Worm (Caenorhabditis elegans) whole organism, late embryonic: ENCODE data around the gene best-17.

ENCODE experiments used
- C38D4.7 ChIP-seq: fragments of 200-800 bp; sonication (Bioruptor generic); optimal IDR thresholded peaks from 2 replicates; lab custom pipeline; 2018; ENCODE audit warnings: mild to moderate bottlenecking, missing genetic modification characterization, moderate library complexity, missing compliant biosample characterization
- F13H6.1 ChIP-seq: sonication (generic microtip); optimal IDR thresholded peaks from 2 replicates; lab custom pipeline; 2016; ENCODE audit warnings: missing genetic modification characterization, missing compliant biosample characterization
- K02D7.2 ChIP-seq: sonication (generic microtip); optimal IDR thresholded peaks from 2 replicates; lab custom pipeline; 2017; ENCODE audit warnings: mild to moderate bottlenecking, missing genetic modification characterization, missing compliant biosample characterization
- ama-1 ChIP-seq: fragments of 150-350 bp; optimal IDR thresholded peaks from 2 replicates; lab custom pipeline; 2014
- ceh-19 ChIP-seq: fragments of 200-800 bp; sonication (Bioruptor generic); optimal IDR thresholded peaks from 2 replicates; lab custom pipeline; 2018; ENCODE audit warnings: mild to moderate bottlenecking, missing genetic modification characterization, missing compliant biosample characterization
- ceh-2 ChIP-seq: sonication (generic microtip); optimal IDR thresholded peaks from 2 replicates; lab custom pipeline; 2016; ENCODE audit warnings: missing genotype, missing genetic modification characterization, missing compliant biosample characterization
- ceh-24 ChIP-seq: sonication (generic microtip); optimal IDR thresholded peaks from 2 replicates; lab custom pipeline; 2016; ENCODE audit warnings: mild to moderate bottlenecking, missing genetic modification characterization, missing compliant biosample characterization
- ceh-6 ChIP-seq: fragments of 200-800 bp; sonication (Bioruptor generic); optimal IDR thresholded peaks from 2 replicates; lab custom pipeline; 2018; ENCODE audit warnings: mild to moderate bottlenecking, missing genetic modification characterization, missing compliant biosample characterization
- che-1 ChIP-seq: sonication (generic microtip); optimal IDR thresholded peaks from 2 replicates; lab custom pipeline; 2016; ENCODE audit warnings: mild to moderate bottlenecking, missing genetic modification characterization, missing compliant biosample characterization
- dmd-4 ChIP-seq: sonication (generic microtip); optimal IDR thresholded peaks from 2 replicates; lab custom pipeline; 2016; ENCODE audit warnings: borderline replicate concordance, missing genetic modification characterization, missing compliant biosample characterization
- dve-1 ChIP-seq: sonication (generic microtip); optimal IDR thresholded peaks from 2 replicates; lab custom pipeline; 2017; ENCODE audit warnings: antibody characterized with exemption, mild to moderate bottlenecking, missing genetic modification characterization, missing compliant biosample characterization
- elt-2 ChIP-seq: sonication (generic microtip); optimal IDR thresholded peaks from 2 replicates; lab custom pipeline; 2016; ENCODE audit warnings: missing genetic modification reagents, missing genetic modification characterization, missing compliant biosample characterization
- fkh-6 ChIP-seq: sonication (generic microtip); optimal IDR thresholded peaks from 2 replicates; lab custom pipeline; 2016; ENCODE audit warnings: missing genetic modification characterization, missing compliant biosample characterization
- hlh-6 ChIP-seq: sonication (generic microtip); optimal IDR thresholded peaks from 2 replicates; lab custom pipeline; 2016; ENCODE audit warnings: missing genotype, missing genetic modification characterization, missing compliant biosample characterization
- hlh-8 ChIP-seq: sonication (generic microtip); optimal IDR thresholded peaks from 2 replicates; lab custom pipeline; 2016; ENCODE audit warnings: missing genotype, missing genetic modification characterization, missing compliant biosample characterization
- lim-6 ChIP-seq: sonication (generic microtip); optimal IDR thresholded peaks from 2 replicates; lab custom pipeline; 2016; ENCODE audit warnings: missing genetic modification characterization, missing compliant biosample characterization
- lin-11 ChIP-seq: fragments of 200-800 bp; sonication (Bioruptor generic); optimal IDR thresholded peaks from 2 replicates; lab custom pipeline; 2018; ENCODE audit warnings: mild to moderate bottlenecking, missing genetic modification characterization, missing compliant biosample characterization
- madf-2 ChIP-seq: sonication (generic microtip); optimal IDR thresholded peaks from 2 replicates; lab custom pipeline; 2017; ENCODE audit warnings: missing genetic modification characterization, missing compliant biosample characterization
- mec-3 ChIP-seq: sonication (generic microtip); optimal IDR thresholded peaks from 2 replicates; lab custom pipeline; 2016; ENCODE audit warnings: borderline replicate concordance, missing genetic modification characterization, missing compliant biosample characterization
- npax-4 ChIP-seq: sonication (generic microtip); optimal IDR thresholded peaks from 2 replicates; lab custom pipeline; 2016; ENCODE audit warnings: missing genetic modification characterization, missing compliant biosample characterization
- pat-9 ChIP-seq: fragments of 200-800 bp; sonication (Bioruptor generic); optimal IDR thresholded peaks from 2 replicates; lab custom pipeline; 2018; ENCODE audit warnings: mild to moderate bottlenecking, missing genetic modification characterization, moderate library complexity, missing compliant biosample characterization
- pha-4 ChIP-seq: fragments of 150-350 bp; optimal IDR thresholded peaks from 2 replicates; lab custom pipeline; 2018; ENCODE audit warnings: missing biosample characterization, missing genetic modification reagents, missing genetic modification characterization
- pqm-1 ChIP-seq: sonication (generic microtip); optimal IDR thresholded peaks from 2 replicates; lab custom pipeline; 2016; ENCODE audit warnings: missing genetic modification characterization, missing compliant biosample characterization
- ref-2 ChIP-seq: sonication (generic microtip); optimal IDR thresholded peaks from 2 replicates; lab custom pipeline; 2016; ENCODE audit warnings: missing genetic modification characterization, missing compliant biosample characterization
- sdc-2 ChIP-seq: sonication (generic microtip); optimal IDR thresholded peaks from 2 replicates; lab custom pipeline; 2016; ENCODE audit warnings: missing genotype, missing genetic modification characterization, missing compliant biosample characterization
- sox-2 ChIP-seq: fragments of 200-800 bp; sonication (Bioruptor generic); IDR thresholded peaks from 2 replicates; pipeline ENCODE4 v1.3.6; 2022; ENCODE audit warnings: missing genetic modification reagents, missing genetic modification characterization, missing compliant biosample characterization
- tbx-2 ChIP-seq: sonication (generic microtip); optimal IDR thresholded peaks from 2 replicates; lab custom pipeline; 2016; ENCODE audit warnings: missing genetic modification characterization, missing compliant biosample characterization
- ttx-3 ChIP-seq: sonication (generic microtip); optimal IDR thresholded peaks from 2 replicates; lab custom pipeline; 2016; ENCODE audit warnings: missing genetic modification reagents, missing genetic modification characterization, missing compliant biosample characterization
- unc-3 ChIP-seq, 2 experiments: fragments of 200-800 bp in 1 of 2; sonication (Bioruptor generic) in 1 of 2; sonication (generic microtip) in 1 of 2; conservative IDR thresholded peaks in 1 of 2; optimal IDR thresholded peaks in 1 of 2; 2 replicates each; pipeline versions ENCODE4 v1.3.6 to Lab custom; 2016 to 2022; ENCODE audit warnings: missing compliant biosample characterization in 2 of 2, missing genetic modification characterization in 2 of 2, missing genetic modification reagents in 1 of 2
- unc-42 ChIP-seq: sonication (generic microtip); optimal IDR thresholded peaks from 2 replicates; lab custom pipeline; 2016; ENCODE audit warnings: missing genotype, missing genetic modification characterization, missing compliant biosample characterization
- unc-86 ChIP-seq: sonication (generic microtip); optimal IDR thresholded peaks from 2 replicates; lab custom pipeline; 2016; ENCODE audit warnings: missing genetic modification characterization, missing compliant biosample characterization

Gene best-17

ce11 chrIII:612759-613158 lies 3.3 kb upstream of the best-17 start:
- TF ChIP-seq fkh-6 = no peak
- TF ChIP-seq unc-42 = peak; percentile 77

ce11 chrIII:611900-612299 lies 2.5 kb upstream of the best-17 start:
- TF ChIP-seq F13H6.1 (tag; lab: Kevin White, UChicago) = no peak
- no peak for TF ChIP-seq npax-4
- no peak for TF ChIP-seq pqm-1 (tag; lab: Kevin White, UChicago)
- peak; percentile 96 for TF ChIP-seq unc-42
- TF ChIP-seq, all 69 proteins: peak for 1

ce11 chrIII:605415-606054 lies 3.9 kb downstream of the best-17 start, which contains the start of the genes Y55B1AR.4 and ttr-7:
Y55B1AR.4 (minus strand) TSS chrIII:605515.
ttr-7 (plus strand) TSS chrIII:606004.
- TF ChIP-seq hlh-6 (tag; lab: Kevin White, UChicago) (no peak), ama-1 (no peak), ceh-2 (tag; lab: Kevin White, UChicago) (no peak), ceh-6 (GFP tag; lab: Kevin White, UChicago) (no peak), madf-2 (tag; lab: Kevin White, UChicago) (no peak)

ce11 chrIII:600316-600932 lies 9.0 kb downstream of the best-17 start, which contains the start of gene lec-6:
lec-6 (minus strand) TSS chrIII:600366.
- TF ChIP-seq elt-2 (peak; percentile 55), npax-4 (no peak), dmd-4 (no peak)

- no peak for TF ChIP-seq K02D7.2 (tag; lab: Kevin White, UChicago)
- no peak for TF ChIP-seq pha-4 (tag; lab: Kevin White, UChicago)
These were observed 10.2 kb downstream of the best-17 start for ce11 chrIII:599279-599678.

- TF ChIP-seq sdc-2 (tag; lab: Kevin White, UChicago) (no peak), unc-86 (tag; lab: Kevin White, UChicago) (no peak), F13H6.1 (tag; lab: Kevin White, UChicago) (no peak), unc-42 (no peak), tbx-2 (tag; lab: Kevin White, UChicago) (no peak), sox-2 (no peak), lim-6 (tag; lab: Kevin White, UChicago) (no peak), lin-11 (tag; lab: Kevin White, UChicago) (no peak), C38D4.7 (GFP tag; lab: Kevin White, UChicago) (no peak), che-1 (tag; lab: Kevin White, UChicago) (no peak), pat-9 (tag; lab: Kevin White, UChicago) (no peak), ceh-24 (no peak), hlh-8 (tag; lab: Kevin White, UChicago) (no peak), ceh-19 (GFP tag; lab: Kevin White, UChicago) (no peak), ttx-3 (tag; lab: Kevin White, UChicago) (no peak), ref-2 (no peak), dve-1 (tag; lab: Kevin White, UChicago) (no peak), mec-3 (no peak), unc-3 (GFP tag; conservative IDR thresholded peaks at IDR 0.05; lab: Robert Waterston, UW) (no peak), unc-3 (tag; optimal IDR thresholded peaks at IDR 0.05; lab: Kevin White, UChicago) (no peak)
These were observed 10.8 kb downstream of the best-17 start, which contains the start of gene Y55B1AR.2 for ce11 chrIII:598687-599086. Y55B1AR.2 (minus strand) TSS chrIII:598787.
